Fruit fly (Drosophila melanogaster): Measurements from ENCODE around the gene CG1265.

The CG1265 gene

dm6 chr3L:4227164-4227563 is 27.4 kb upstream of the CG1265 start, which contains the start of gene CG46460:
Gene CG46460 (minus strand): TSS chr3L:4227302.
- no peak for TF ChIP-seq insv (optimal IDR thresholded peaks at IDR 0.05)
- TF ChIP-seq h (optimal IDR thresholded peaks at IDR 0.05), result no peak

- TF ChIP-seq ttk (optimal IDR thresholded peaks at IDR 0.05) (no peak), h (optimal IDR thresholded peaks at IDR 0.05) (no peak), Sin3A (optimal IDR thresholded peaks at IDR 0.05) (no peak), psq (optimal IDR thresholded peaks at IDR 0.05) (no peak), insv (optimal IDR thresholded peaks at IDR 0.05) (no peak), Myc (optimal IDR thresholded peaks at IDR 0.05) (no peak)
These were observed 26.3 kb upstream of the CG1265 start for dm6 chr3L:4228187-4228836.

- TF ChIP-seq psq (optimal IDR thresholded peaks at IDR 0.05) (no peak), Sin3A (optimal IDR thresholded peaks at IDR 0.05) (no peak), Myc (optimal IDR thresholded peaks at IDR 0.05) (no peak), insv (optimal IDR thresholded peaks at IDR 0.05) (no peak), ttk (optimal IDR thresholded peaks at IDR 0.05) (no peak), h (optimal IDR thresholded peaks at IDR 0.05) (no peak)
These were observed 25.1 kb upstream of the CG1265 start for dm6 chr3L:4229365-4229967.

dm6 chr3L:4230357-4230901 is 24.1 kb upstream of the CG1265 start:
- no peak for TF ChIP-seq psq (optimal IDR thresholded peaks at IDR 0.05)
- TF ChIP-seq Sin3A (optimal IDR thresholded peaks at IDR 0.05), result no peak
- no peak for TF ChIP-seq Myc (optimal IDR thresholded peaks at IDR 0.05)
- no peak for TF ChIP-seq ttk (optimal IDR thresholded peaks at IDR 0.05)
- TF ChIP-seq insv (optimal IDR thresholded peaks at IDR 0.05), result no peak
- TF ChIP-seq h (optimal IDR thresholded peaks at IDR 0.05), result no peak

- TF ChIP-seq psq (optimal IDR thresholded peaks at IDR 0.05), result no peak
- no peak for TF ChIP-seq Myc (optimal IDR thresholded peaks at IDR 0.05)
- TF ChIP-seq h (optimal IDR thresholded peaks at IDR 0.05), result no peak
- no peak for TF ChIP-seq Sin3A (optimal IDR thresholded peaks at IDR 0.05)
- TF ChIP-seq insv (optimal IDR thresholded peaks at IDR 0.05), result no peak
- TF ChIP-seq ttk (optimal IDR thresholded peaks at IDR 0.05), result no peak
These were observed 23.1 kb upstream of the CG1265 start for dm6 chr3L:4231401-4232014.

dm6 chr3L:4232227-4232626 is 22.3 kb upstream of the CG1265 start:
- TF ChIP-seq insv (optimal IDR thresholded peaks at IDR 0.05) (no peak), Sin3A (optimal IDR thresholded peaks at IDR 0.05) (no peak)

dm6 chr3L:4232724-4233367 is 21.7 kb upstream of the CG1265 start:
- TF ChIP-seq insv (optimal IDR thresholded peaks at IDR 0.05) (no peak), h (optimal IDR thresholded peaks at IDR 0.05) (no peak), Sin3A (optimal IDR thresholded peaks at IDR 0.05) (no peak), ttk (optimal IDR thresholded peaks at IDR 0.05) (no peak), Myc (optimal IDR thresholded peaks at IDR 0.05) (no peak), psq (optimal IDR thresholded peaks at IDR 0.05) (no peak)

dm6 chr3L:4233603-4234277 is 20.8 kb upstream of the CG1265 start:
- TF ChIP-seq h (optimal IDR thresholded peaks at IDR 0.05), result no peak
- no peak for TF ChIP-seq Myc (optimal IDR thresholded peaks at IDR 0.05)
- no peak for TF ChIP-seq ttk (optimal IDR thresholded peaks at IDR 0.05)
- no peak for TF ChIP-seq Sin3A (optimal IDR thresholded peaks at IDR 0.05)
- no peak for TF ChIP-seq insv (optimal IDR thresholded peaks at IDR 0.05)

- TF ChIP-seq psq (optimal IDR thresholded peaks at IDR 0.05) (no peak), ttk (optimal IDR thresholded peaks at IDR 0.05) (no peak)
These were observed 18.4 kb upstream of the CG1265 start, which contains the start of gene ImpL2 for dm6 chr3L:4236097-4236572. Gene ImpL2 (minus strand): TSS chr3L:4236147.

- TF ChIP-seq Sin3A (optimal IDR thresholded peaks at IDR 0.05) (no peak), Myc (optimal IDR thresholded peaks at IDR 0.05) (no peak), psq (optimal IDR thresholded peaks at IDR 0.05) (no peak), insv (optimal IDR thresholded peaks at IDR 0.05) (no peak), ttk (optimal IDR thresholded peaks at IDR 0.05) (no peak), h (optimal IDR thresholded peaks at IDR 0.05) (no peak)
These were observed 16.4 kb upstream of the CG1265 start for dm6 chr3L:4238195-4238594.

- TF ChIP-seq insv (optimal IDR thresholded peaks at IDR 0.05) (no peak), Sin3A (optimal IDR thresholded peaks at IDR 0.05) (no peak), h (optimal IDR thresholded peaks at IDR 0.05) (no peak), psq (optimal IDR thresholded peaks at IDR 0.05) (no peak), ttk (optimal IDR thresholded peaks at IDR 0.05) (no peak), Myc (optimal IDR thresholded peaks at IDR 0.05) (no peak)
These were observed 14.9 kb upstream of the CG1265 start, which contains the start of gene Sqor for dm6 chr3L:4239442-4240322. Gene Sqor (plus strand): TSS chr3L:4240173.
